Worm (Caenorhabditis elegans) whole organism, L4/young adult: ENCODE results near the gene enol-1.

Source experiments
- W03F9.2 ChIP-seq: fragments of 150-350 bp; optimal IDR thresholded peaks from 2 replicates; lab custom pipeline; 2014; ENCODE audit warnings: missing biosample characterization, missing genetic modification characterization
- dao-5 ChIP-seq: sonication (generic microtip); optimal IDR thresholded peaks from 2 replicates; lab custom pipeline; 2016; ENCODE audit warnings: missing genotype, missing genetic modification characterization, moderate library complexity, missing compliant biosample characterization
- him-1 ChIP-seq: sonication (generic microtip); optimal IDR thresholded peaks from 2 replicates; lab custom pipeline; 2016; ENCODE audit warnings: missing genotype, missing genetic modification reagents, missing genetic modification characterization, missing compliant biosample characterization

The enol-1 gene

ce11 chrII:8930763-8931162 lies at the start of gene enol-1:
TSS of gene enol-1 (plus strand) at chrII:8930997.
- TF ChIP-seq him-1 (tag; lab: Kevin White, UChicago) = no peak
- TF ChIP-seq W03F9.2 (tag; lab: Kevin White, UChicago) = no peak
- no peak for TF ChIP-seq dao-5

ce11 chrII:8883559-8883958 lies 47.2 kb upstream of the enol-1 start, which contains the start of gene rha-1:
TSS of gene rha-1 (minus strand) at chrII:8883659.
- no peak for TF ChIP-seq W03F9.2 (tag; lab: Kevin White, UChicago)
- no peak for TF ChIP-seq dao-5
- no peak for TF ChIP-seq him-1 (tag; lab: Kevin White, UChicago)

- TF ChIP-seq W03F9.2 (tag; lab: Kevin White, UChicago) = peak; percentile 28
- no peak for TF ChIP-seq dao-5
Measured at ce11 chrII:8884262-8884949, 46.4 kb upstream of the enol-1 start, which contains the start of the genes T07D4.5 and ddx-19. TSS of gene T07D4.5 (minus strand) at chrII:8884332. TSS of gene ddx-19 (plus strand) at chrII:8884899.

- TF ChIP-seq him-1 (tag; lab: Kevin White, UChicago) = no peak
- TF ChIP-seq dao-5 = no peak
- no peak for TF ChIP-seq W03F9.2 (tag; lab: Kevin White, UChicago)
Measured at ce11 chrII:8889589-8889988, 41.2 kb upstream of the enol-1 start.

ce11 chrII:8890017-8890416 lies 40.8 kb upstream of the enol-1 start:
- peak; percentile 37 for TF ChIP-seq W03F9.2 (tag; lab: Kevin White, UChicago)
- TF ChIP-seq dao-5 = no peak
- no peak for TF ChIP-seq him-1 (tag; lab: Kevin White, UChicago)

- no peak for TF ChIP-seq dao-5
- no peak for TF ChIP-seq him-1 (tag; lab: Kevin White, UChicago)
- TF ChIP-seq W03F9.2 (tag; lab: Kevin White, UChicago) = no peak
Measured at ce11 chrII:8890530-8890929, 40.3 kb upstream of the enol-1 start.

ce11 chrII:8891042-8891441 lies 39.8 kb upstream of the enol-1 start:
- no peak for TF ChIP-seq W03F9.2 (tag; lab: Kevin White, UChicago)
- no peak for TF ChIP-seq him-1 (tag; lab: Kevin White, UChicago)
- TF ChIP-seq dao-5 = no peak

- TF ChIP-seq W03F9.2 (tag; lab: Kevin White, UChicago) = no peak
- TF ChIP-seq him-1 (tag; lab: Kevin White, UChicago) = no peak
- TF ChIP-seq dao-5 = no peak
Measured at ce11 chrII:8891606-8892005, 39.2 kb upstream of the enol-1 start.

- TF ChIP-seq him-1 (tag; lab: Kevin White, UChicago) = no peak
- TF ChIP-seq W03F9.2 (tag; lab: Kevin White, UChicago) = no peak
- no peak for TF ChIP-seq dao-5
Measured at ce11 chrII:8895398-8895797, 35.4 kb upstream of the enol-1 start.

ce11 chrII:8895895-8896294 lies 34.9 kb upstream of the enol-1 start:
- TF ChIP-seq W03F9.2 (tag; lab: Kevin White, UChicago) = no peak
- TF ChIP-seq dao-5 = no peak
- TF ChIP-seq him-1 (tag; lab: Kevin White, UChicago) = no peak

ce11 chrII:8896541-8896940 lies 34.3 kb upstream of the enol-1 start, which contains the start of gene lat-1:
TSS of gene lat-1 (plus strand) at chrII:8896841.
- no peak for TF ChIP-seq him-1 (tag; lab: Kevin White, UChicago)
- TF ChIP-seq dao-5 = no peak
- no peak for TF ChIP-seq W03F9.2 (tag; lab: Kevin White, UChicago)

ce11 chrII:8897244-8897643 lies 33.6 kb upstream of the enol-1 start:
- TF ChIP-seq dao-5 = no peak
- TF ChIP-seq him-1 (tag; lab: Kevin White, UChicago) = no peak
- TF ChIP-seq W03F9.2 (tag; lab: Kevin White, UChicago) = no peak

- no peak for TF ChIP-seq him-1 (tag; lab: Kevin White, UChicago)
- no peak for TF ChIP-seq W03F9.2 (tag; lab: Kevin White, UChicago)
Measured at ce11 chrII:8898582-8899356, 32.0 kb upstream of the enol-1 start.

- no peak for TF ChIP-seq dao-5
- no peak for TF ChIP-seq him-1 (tag; lab: Kevin White, UChicago)
- TF ChIP-seq W03F9.2 (tag; lab: Kevin White, UChicago) = no peak
Measured at ce11 chrII:8899357-8899748, 31.4 kb upstream of the enol-1 start.
